Fruit fly (Drosophila melanogaster): ENCODE measurements around the gene CG8838.
A peak's percentile ranks its signal among the peaks of the same experiment; 100 is the strongest.

The CG8838 gene

dm6 chr2L:3369083-3369653 lies 11.7 kb downstream of the CG8838 start (continued):
- TF ChIP-seq CG10959 (GFP tag; IDR thresholded peaks at IDR 0.05) (no peak), lov (optimal IDR thresholded peaks at IDR 0.05) (no peak), lov (GFP tag; IDR thresholded peaks at IDR 0.05) (no peak), fd102C (GFP tag; optimal IDR thresholded peaks at IDR 0.05) (no peak), Atf3 (GFP tag; optimal IDR thresholded peaks at IDR 0.05) (no peak), HLHmδ (GFP tag; optimal IDR thresholded peaks at IDR 0.05) (no peak), klu (GFP tag; IDR thresholded peaks at IDR 0.05) (no peak), MTF-1 (GFP tag; optimal IDR thresholded peaks at IDR 0.05; ENCODE audit: borderline replicate concordance) (no peak), CG13624 (GFP tag; optimal IDR thresholded peaks at IDR 0.05) (no peak), eyg (GFP tag; optimal IDR thresholded peaks at IDR 0.05) (no peak), CG32767 (GFP tag; IDR thresholded peaks at IDR 0.05) (no peak), org-1 (GFP tag; optimal IDR thresholded peaks at IDR 0.05) (no peak), pita (GFP tag; optimal IDR thresholded peaks at IDR 0.05) (no peak), CG1603 (tag; optimal IDR thresholded peaks at IDR 0.05) (no peak), CG4854 (GFP tag; optimal IDR thresholded peaks at IDR 0.05) (no peak), CG8388 (GFP tag; optimal IDR thresholded peaks at IDR 0.05) (no peak), CG16813 (GFP tag; IDR thresholded peaks at IDR 0.05; ENCODE audit: partially characterized antibody) (no peak), Rfx (GFP tag; IDR thresholded peaks at IDR 0.05) (no peak), cwo (GFP tag; optimal IDR thresholded peaks at IDR 0.05) (peak; percentile 72), ap (GFP tag; IDR thresholded peaks at IDR 0.05) (no peak), tll (GFP tag; optimal IDR thresholded peaks at IDR 0.05) (no peak), fd64A (GFP tag; optimal IDR thresholded peaks at IDR 0.05) (no peak), sd (tag; optimal IDR thresholded peaks at IDR 0.05) (peak; percentile 69), CG18011 (GFP tag; optimal IDR thresholded peaks at IDR 0.05) (no peak), CG15601 (tag; optimal IDR thresholded peaks at IDR 0.05) (no peak), grn (GFP tag; optimal IDR thresholded peaks at IDR 0.05) (peak; percentile 72), CG10267 (tag; optimal IDR thresholded peaks at IDR 0.05) (no peak), scrt (GFP tag; optimal IDR thresholded peaks at IDR 0.05) (no peak), stc (GFP tag; IDR thresholded peaks at IDR 0.05) (no peak), Taf1 (GFP tag; IDR thresholded peaks at IDR 0.05) (no peak), bigmax (GFP tag; optimal IDR thresholded peaks at IDR 0.05) (no peak), CG5180 (GFP tag; optimal IDR thresholded peaks at IDR 0.05) (peak; percentile 22), CTCF (GFP tag; optimal IDR thresholded peaks at IDR 0.05) (no peak), ab (GFP tag; optimal IDR thresholded peaks at IDR 0.05) (no peak), CG1647 (GFP tag; optimal IDR thresholded peaks at IDR 0.05) (no peak), CG16779 (GFP tag; IDR thresholded peaks at IDR 0.05) (no peak), ranshi (GFP tag; IDR thresholded peaks at IDR 0.05) (no peak), sima (GFP tag; optimal IDR thresholded peaks at IDR 0.05) (no peak), CG13287 (GFP tag; IDR thresholded peaks at IDR 0.05; ENCODE audit: partially characterized antibody) (no peak), Ets97D (GFP tag; optimal IDR thresholded peaks at IDR 0.05) (no peak), prd (optimal IDR thresholded peaks at IDR 0.05) (no peak), prd (GFP tag; IDR thresholded peaks at IDR 0.05) (no peak), Sox100B (GFP tag; optimal IDR thresholded peaks at IDR 0.05) (no peak), Elba2 (GFP tag; optimal IDR thresholded peaks at IDR 0.05) (no peak), Hmr (GFP tag; optimal IDR thresholded peaks at IDR 0.05) (peak; percentile 26), ERR (GFP tag; optimal IDR thresholded peaks at IDR 0.05) (no peak), seq (GFP tag; IDR thresholded peaks at IDR 0.05) (no peak), YL-1 (GFP tag; optimal IDR thresholded peaks at IDR 0.05) (no peak), sc (optimal IDR thresholded peaks at IDR 0.05) (no peak), sc (GFP tag; optimal IDR thresholded peaks at IDR 0.05) (no peak), D19A (tag; optimal IDR thresholded peaks at IDR 0.05) (no peak), btn (GFP tag; optimal IDR thresholded peaks at IDR 0.05) (no peak)

All from whole organism, embryonic.